Worm (Caenorhabditis elegans) whole organism, L3 larva: ENCODE results near the gene grd-14.
A peak's percentile ranks its signal among the peaks of the same experiment; 100 is the strongest.
"Not testable (repeated sequence)": the region's sequence is repeated elsewhere in the genome, so short reads cannot be mapped to it uniquely, and the experiment has no call there.

ENCODE experiments used
- R02D3.7 ChIP-seq: fragments of 150-350 bp; optimal IDR thresholded peaks from 2 replicates; lab custom pipeline; 2014; ENCODE audit warnings: missing biosample characterization, missing genetic modification characterization
- ZK546.5 ChIP-seq: sonication (generic microtip); optimal IDR thresholded peaks from 2 replicates; lab custom pipeline; 2017; ENCODE audit warnings: missing biosample characterization, missing genetic modification characterization
- aly-2 ChIP-seq: fragments of 150-350 bp; optimal IDR thresholded peaks from 2 replicates; lab custom pipeline; 2014; ENCODE audit warnings: missing biosample characterization, missing genetic modification characterization
- ama-1 ChIP-seq: fragments of 150-350 bp; optimal IDR thresholded peaks from 2 replicates; lab custom pipeline; 2018
- ceh-16 ChIP-seq: sonication (generic microtip); optimal IDR thresholded peaks from 2 replicates; lab custom pipeline; 2017; ENCODE audit warnings: missing biosample characterization, missing genetic modification characterization
- ceh-28 ChIP-seq: fragments of 150-350 bp; optimal IDR thresholded peaks from 2 replicates; lab custom pipeline; 2014; ENCODE audit warnings: missing biosample characterization, missing genetic modification reagents, missing genetic modification characterization
- ceh-82 ChIP-seq: fragments of 150-350 bp; optimal IDR thresholded peaks from 2 replicates; lab custom pipeline; 2014; ENCODE audit warnings: missing biosample characterization, missing genetic modification characterization
- ceh-9 ChIP-seq: sonication (generic microtip); optimal IDR thresholded peaks from 2 replicates; lab custom pipeline; 2018; ENCODE audit warnings: missing biosample characterization, missing genetic modification characterization
- daf-12 ChIP-seq: fragments of 150-350 bp; optimal IDR thresholded peaks from 2 replicates; lab custom pipeline; 2014; ENCODE audit warnings: missing biosample characterization, missing genetic modification reagents, missing genetic modification characterization
- egl-27 ChIP-seq: sonication (generic microtip); optimal IDR thresholded peaks from 4 replicates; lab custom pipeline; 2017; ENCODE audit warnings: missing biosample characterization, missing genetic modification reagents, missing genetic modification characterization
- egl-5 ChIP-seq: fragments of 150-350 bp; optimal IDR thresholded peaks from 2 replicates; lab custom pipeline; 2017; ENCODE audit warnings: missing biosample characterization, missing genetic modification reagents, missing genetic modification characterization, inconsistent platforms
- elt-1 ChIP-seq: fragments of 150-350 bp; optimal IDR thresholded peaks from 2 replicates; lab custom pipeline; 2014; ENCODE audit warnings: missing biosample characterization, missing genetic modification characterization
- elt-2 ChIP-seq: sonication (generic microtip); optimal IDR thresholded peaks from 2 replicates; lab custom pipeline; 2016; ENCODE audit warnings: missing genetic modification reagents, mild to moderate bottlenecking, missing genetic modification characterization, missing compliant biosample characterization
- elt-3 ChIP-seq, 3 experiments: fragments of 150-350 bp in 1 of 3; sonication (generic microtip) in 2 of 3; optimal IDR thresholded peaks; 2 replicates in 2 of 3; 4 replicates in 1 of 3; lab custom pipeline; 2014 to 2017; ENCODE audit warnings: missing biosample characterization in 3 of 3, missing genetic modification characterization in 3 of 3
- eor-1 ChIP-seq, 2 experiments: fragments of 150-350 bp; optimal IDR thresholded peaks; 2 replicates each; lab custom pipeline; 2014 to 2018; ENCODE audit warnings: missing biosample characterization in 2 of 2, missing genetic modification characterization in 2 of 2
- fkh-10 ChIP-seq: sonication (generic microtip); optimal IDR thresholded peaks from 2 replicates; lab custom pipeline; 2017; ENCODE audit warnings: missing biosample characterization, missing genetic modification reagents, missing genetic modification characterization
- fkh-2 ChIP-seq: fragments of 150-350 bp; optimal IDR thresholded peaks from 2 replicates; lab custom pipeline; 2014; ENCODE audit warnings: missing biosample characterization, missing genetic modification reagents, missing genetic modification characterization
- fos-1 ChIP-seq: fragments of 150-350 bp; optimal IDR thresholded peaks from 2 replicates; lab custom pipeline; 2014; ENCODE audit warnings: missing biosample characterization, missing genetic modification characterization
- hmg-11 ChIP-seq: sonication (generic microtip); optimal IDR thresholded peaks from 2 replicates; lab custom pipeline; 2016; ENCODE audit warnings: missing genetic modification characterization, missing compliant biosample characterization
- jun-1 ChIP-seq: fragments of 150-350 bp; optimal IDR thresholded peaks from 2 replicates; lab custom pipeline; 2014; ENCODE audit warnings: missing biosample characterization, missing genetic modification reagents, missing genetic modification characterization
- lin-15B ChIP-seq: fragments of 150-350 bp; optimal IDR thresholded peaks from 2 replicates; lab custom pipeline; 2014; ENCODE audit warnings: missing biosample characterization, missing genetic modification characterization
- lin-39 ChIP-seq: fragments of 150-350 bp; optimal IDR thresholded peaks from 2 replicates; lab custom pipeline; 2018; ENCODE audit warnings: missing biosample characterization, missing genetic modification reagents, missing genetic modification characterization
- lsy-12 ChIP-seq: sonication (generic microtip); optimal IDR thresholded peaks from 2 replicates; lab custom pipeline; 2016; ENCODE audit warnings: mild to moderate bottlenecking, missing genetic modification characterization, missing compliant biosample characterization
- mdl-1 ChIP-seq: fragments of 150-350 bp; optimal IDR thresholded peaks from 2 replicates; lab custom pipeline; 2014; ENCODE audit warnings: missing biosample characterization, missing genetic modification characterization
- mml-1 ChIP-seq: fragments of 150-350 bp; sonication (generic microtip); optimal IDR thresholded peaks from 3 replicates; lab custom pipeline; 2014; ENCODE audit warnings: missing biosample characterization, missing genetic modification characterization
- nfya-1 ChIP-seq: sonication (generic microtip); optimal IDR thresholded peaks from 2 replicates; lab custom pipeline; 2017; ENCODE audit warnings: missing genetic modification characterization, mild to moderate bottlenecking, missing compliant biosample characterization, antibody characterized with exemption, moderate library complexity; ENCODE audit not compliant: insufficient read depth
- nhr-11 ChIP-seq: fragments of 150-350 bp; optimal IDR thresholded peaks from 2 replicates; lab custom pipeline; 2014; ENCODE audit warnings: missing biosample characterization, missing genetic modification characterization
- nhr-12 ChIP-seq: fragments of 150-350 bp; optimal IDR thresholded peaks from 2 replicates; lab custom pipeline; 2014; ENCODE audit warnings: missing biosample characterization, missing genetic modification characterization
- nhr-23 ChIP-seq: fragments of 150-350 bp; optimal IDR thresholded peaks from 2 replicates; lab custom pipeline; 2014; ENCODE audit warnings: missing biosample characterization, missing genetic modification reagents, missing genetic modification characterization
- nhr-237 ChIP-seq: fragments of 150-350 bp; optimal IDR thresholded peaks from 2 replicates; lab custom pipeline; 2014; ENCODE audit warnings: missing biosample characterization, missing genetic modification characterization
- nhr-25 ChIP-seq: sonication (generic microtip); optimal IDR thresholded peaks from 2 replicates; lab custom pipeline; 2017; ENCODE audit warnings: missing biosample characterization, missing genetic modification characterization
- nhr-28 ChIP-seq: fragments of 150-350 bp; optimal IDR thresholded peaks from 2 replicates; lab custom pipeline; 2014; ENCODE audit warnings: missing biosample characterization, missing genetic modification characterization
- nhr-43 ChIP-seq: sonication (generic microtip); optimal IDR thresholded peaks from 2 replicates; lab custom pipeline; 2016; ENCODE audit warnings: mild to moderate bottlenecking, missing genetic modification characterization, missing compliant biosample characterization; ENCODE audit not compliant: poor library complexity, severe bottlenecking
- nhr-67 ChIP-seq: fragments of 150-350 bp; optimal IDR thresholded peaks from 2 replicates; lab custom pipeline; 2014; ENCODE audit warnings: missing biosample characterization, missing genetic modification characterization
- nhr-76 ChIP-seq: fragments of 150-350 bp; sonication (generic microtip); optimal IDR thresholded peaks from 5 replicates; lab custom pipeline; 2014; ENCODE audit warnings: missing biosample characterization, missing genetic modification characterization
- nhr-77 ChIP-seq: fragments of 150-350 bp; optimal IDR thresholded peaks from 2 replicates; lab custom pipeline; 2014; ENCODE audit warnings: missing biosample characterization, missing genetic modification characterization
- pha-4 ChIP-seq: fragments of 150-350 bp; optimal IDR thresholded peaks from 2 replicates; lab custom pipeline; 2014; ENCODE audit warnings: missing biosample characterization, missing genetic modification reagents, missing genetic modification characterization
- pqm-1 ChIP-seq: fragments of 150-350 bp; optimal IDR thresholded peaks from 2 replicates; lab custom pipeline; 2017; ENCODE audit warnings: missing biosample characterization, missing genetic modification characterization, inconsistent platforms
- sea-2 ChIP-seq: fragments of 150-350 bp; sonication (generic microtip); optimal IDR thresholded peaks from 4 replicates; lab custom pipeline; 2014; ENCODE audit warnings: missing biosample characterization, missing genetic modification reagents, missing genetic modification characterization
- skn-1 ChIP-seq: fragments of 150-350 bp; optimal IDR thresholded peaks from 2 replicates; lab custom pipeline; 2014; ENCODE audit warnings: missing biosample characterization, missing genetic modification characterization
- snpc-4 ChIP-seq: fragments of 150-350 bp; optimal IDR thresholded peaks from 2 replicates; lab custom pipeline; 2014; ENCODE audit warnings: missing biosample characterization, missing genetic modification characterization
- tbx-2 ChIP-seq: sonication (generic microtip); optimal IDR thresholded peaks from 2 replicates; lab custom pipeline; 2016; ENCODE audit warnings: mild to moderate bottlenecking, missing genetic modification characterization, missing compliant biosample characterization
- unc-39 ChIP-seq: sonication (generic microtip); optimal IDR thresholded peaks from 4 replicates; lab custom pipeline; 2017; ENCODE audit warnings: missing biosample characterization, missing genetic modification characterization
- unc-62 ChIP-seq: fragments of 150-350 bp; sonication (generic microtip); optimal IDR thresholded peaks from 4 replicates; lab custom pipeline; 2014; ENCODE audit warnings: missing biosample characterization, missing genetic modification reagents, missing genetic modification characterization
- zag-1 ChIP-seq: fragments of 150-350 bp; optimal IDR thresholded peaks from 2 replicates; lab custom pipeline; 2014; ENCODE audit warnings: missing biosample characterization, missing genetic modification characterization
- ztf-11 ChIP-seq: fragments of 150-350 bp; optimal IDR thresholded peaks from 2 replicates; lab custom pipeline; 2014; ENCODE audit warnings: missing biosample characterization, missing genetic modification characterization
- ztf-4 ChIP-seq: fragments of 150-350 bp; optimal IDR thresholded peaks from 2 replicates; lab custom pipeline; 2014; ENCODE audit warnings: missing biosample characterization, missing genetic modification characterization

grd-14 gene

DNA sequence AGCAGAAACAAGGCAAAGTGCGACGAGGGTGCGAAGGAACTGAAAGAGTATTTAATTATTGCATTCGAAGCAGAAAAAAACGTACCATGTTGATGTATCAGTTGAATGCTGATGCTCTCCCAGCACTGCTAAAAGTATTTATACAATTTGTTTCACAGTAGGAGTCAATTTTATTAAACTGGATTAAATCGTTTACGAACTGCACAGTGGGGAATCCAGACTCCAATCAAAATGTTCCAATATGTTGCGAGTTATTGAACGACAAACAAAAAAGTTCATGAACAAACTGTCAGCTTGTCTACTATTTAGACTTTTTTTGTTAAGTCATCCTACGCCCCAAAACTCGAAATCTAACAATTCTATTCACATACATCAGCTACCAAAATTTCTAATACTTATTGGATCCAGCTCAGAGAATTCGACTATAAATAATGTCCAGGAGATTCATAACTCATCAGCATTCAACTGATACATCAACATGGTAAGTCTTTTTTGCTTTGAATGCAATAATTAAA, 38.5 kb downstream of the grd-14 start, which contains the start of the genes nspc-4 and nspc-5:
Gene nspc-4, minus strand, starts transcription at position 101 of the 515 bp plus-strand sequence.
Gene nspc-5, plus strand, starts transcription at position 465 of the 515 bp plus-strand sequence.
- TF ChIP-seq ceh-16; daf-12 (tag; lab: Kevin White, UChicago); snpc-4 (tag; lab: Kevin White, UChicago): not testable (repeated sequence)

ce11 chrX:8541562-8541961, 41.7 kb downstream of the grd-14 start, which contains the start of gene nspc-7:
nspc-7 (plus strand) TSS chrX:8541862.
- TF ChIP-seq fkh-10; unc-39 (tag; lab: Kevin White, UChicago); nhr-23 (tag; lab: Kevin White, UChicago): not testable (repeated sequence)

DNA sequence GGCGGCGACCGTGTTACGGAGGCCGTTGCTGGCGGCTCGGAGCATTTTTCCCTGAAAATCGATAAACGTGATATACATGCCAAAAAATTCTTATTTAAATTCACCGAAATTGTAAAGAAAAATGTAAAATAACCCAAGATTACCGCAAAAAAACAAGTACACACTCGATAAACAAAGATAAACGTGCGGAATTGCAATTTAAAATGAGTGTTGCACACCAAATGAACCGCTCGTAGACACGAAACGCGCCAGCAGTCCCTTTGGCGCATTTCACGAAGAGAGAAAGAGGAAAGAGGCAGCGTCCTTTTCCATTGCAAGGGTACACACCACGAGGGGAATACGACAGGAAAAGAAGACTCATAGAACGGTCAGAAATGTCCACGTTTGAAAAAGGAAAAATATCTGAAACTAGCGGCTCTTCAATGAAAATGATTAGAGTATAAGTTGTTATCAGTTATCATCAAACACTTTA, 46.2 kb downstream of the grd-14 start, which contains the start of gene sdha-1:
Gene sdha-1, minus strand, starts transcription at position 51 of the 472 bp plus-strand sequence.
- TF ChIP-seq ztf-11 (tag; lab: Kevin White, UChicago) (no peak), ceh-28 (tag; lab: Kevin White, UChicago) (peak; percentile 65), sea-2 (no peak), ztf-4 (peak; percentile 35), pqm-1 (tag; lab: Kevin White, UChicago) (peak; percentile 67), egl-27 (tag; lab: Kevin White, UChicago) (peak; percentile 75), R02D3.7 (tag; lab: Kevin White, UChicago) (peak; percentile 28), elt-2 (tag; lab: Kevin White, UChicago) (peak; percentile 91), nhr-237 (tag; lab: Kevin White, UChicago) (no peak), fkh-10 (peak; percentile 4), eor-1 (tag; optimal IDR thresholded peaks at IDR 0.05; lab: Kevin White, UChicago) (no peak), mml-1 (tag; lab: Kevin White, UChicago) (no peak), elt-1 (peak; percentile 40), pha-4 (peak; percentile 94), nhr-76 (no peak), daf-12 (tag; lab: Kevin White, UChicago) (no peak), hmg-11 (tag; lab: Kevin White, UChicago) (peak; percentile 75), skn-1 (tag; lab: Kevin White, UChicago) (peak; percentile 48), snpc-4 (tag; lab: Kevin White, UChicago) (peak; percentile 89), lsy-12 (tag; lab: Kevin White, UChicago) (peak; percentile 67), unc-39 (tag; lab: Kevin White, UChicago) (no peak), jun-1 (tag; lab: Kevin White, UChicago) (peak; percentile 81), nhr-28 (no peak), nhr-25 (tag; lab: Kevin White, UChicago) (peak; percentile 91), fos-1 (tag; lab: Kevin White, UChicago) (peak; percentile 51), nfya-1 (tag; lab: Kevin White, UChicago) (peak; percentile 88), tbx-2 (tag; lab: Kevin White, UChicago) (peak; percentile 61), mdl-1 (tag; lab: Kevin White, UChicago) (peak; percentile 44), ceh-9 (tag; lab: Kevin White, UChicago) (no peak), nhr-23 (tag; lab: Kevin White, UChicago) (peak; percentile 87), lin-39 (peak; percentile 82), unc-62 (GFP tag; lab: Kevin White, UChicago) (no peak), nhr-43 (tag; lab: Kevin White, UChicago) (peak; percentile 57), ama-1 (lab: Kevin White, UChicago) (peak; percentile 69), nhr-12 (tag; lab: Kevin White, UChicago) (no peak), aly-2 (tag; lab: Kevin White, UChicago) (no peak), ceh-82 (tag; lab: Kevin White, UChicago) (no peak), zag-1 (tag; lab: Kevin White, UChicago) (no peak), nhr-77 (tag; lab: Kevin White, UChicago) (no peak), nhr-11 (tag; lab: Kevin White, UChicago) (no peak), ZK546.5 (tag; lab: Kevin White, UChicago) (no peak), fkh-2 (tag; lab: Kevin White, UChicago) (no peak), elt-3 (tag; optimal IDR thresholded peaks at IDR 0.05; lab: Kevin White, UChicago) (no peak), egl-5 (tag; lab: Kevin White, UChicago) (peak; percentile 72), ceh-16 (no peak), nhr-67 (tag; lab: Kevin White, UChicago) (no peak), lin-15B (peak; percentile 79)
- TF ChIP-seq, all 47 proteins: peak for 25
